Worm (Caenorhabditis elegans) whole organism, late embryonic: ENCODE data around the gene Y46G5A.38.

ENCODE experiments used
- F13H6.1 ChIP-seq: sonication (generic microtip); optimal IDR thresholded peaks from 2 replicates; lab custom pipeline; 2016; ENCODE audit warnings: missing genetic modification characterization, missing compliant biosample characterization
- Y22D7AL.16 ChIP-seq: sonication (generic microtip); optimal IDR thresholded peaks from 2 replicates; lab custom pipeline; 2016; ENCODE audit warnings: missing genetic modification characterization, missing compliant biosample characterization
- ceh-14 ChIP-seq: sonication (generic microtip); optimal IDR thresholded peaks from 2 replicates; lab custom pipeline; 2016; ENCODE audit warnings: missing genotype, missing genetic modification characterization, missing compliant biosample characterization
- ceh-18 ChIP-seq: sonication (generic microtip); optimal IDR thresholded peaks from 2 replicates; lab custom pipeline; 2016; ENCODE audit warnings: missing genetic modification characterization, missing compliant biosample characterization
- ceh-2 ChIP-seq: sonication (generic microtip); optimal IDR thresholded peaks from 2 replicates; lab custom pipeline; 2016; ENCODE audit warnings: missing genotype, missing genetic modification characterization, missing compliant biosample characterization
- ceh-24 ChIP-seq: sonication (generic microtip); optimal IDR thresholded peaks from 2 replicates; lab custom pipeline; 2016; ENCODE audit warnings: mild to moderate bottlenecking, missing genetic modification characterization, missing compliant biosample characterization
- ceh-30 ChIP-seq: fragments of 150-350 bp; optimal IDR thresholded peaks from 2 replicates; lab custom pipeline; 2014; ENCODE audit warnings: missing biosample characterization, missing genetic modification characterization
- ceh-31 ChIP-seq: sonication (generic microtip); optimal IDR thresholded peaks from 2 replicates; lab custom pipeline; 2016; ENCODE audit warnings: missing genetic modification characterization, missing compliant biosample characterization
- ceh-45 ChIP-seq: fragments of 200-800 bp; sonication (Bioruptor generic); IDR thresholded peaks from 2 replicates; pipeline ENCODE4 v1.3.6; 2022; ENCODE audit warnings: missing genetic modification reagents, missing genetic modification characterization, missing compliant biosample characterization
- ceh-48 ChIP-seq: sonication (generic microtip); optimal IDR thresholded peaks from 2 replicates; lab custom pipeline; 2016; ENCODE audit warnings: missing genetic modification characterization, inconsistent platforms, missing compliant biosample characterization
- che-1 ChIP-seq: sonication (generic microtip); optimal IDR thresholded peaks from 2 replicates; lab custom pipeline; 2016; ENCODE audit warnings: mild to moderate bottlenecking, missing genetic modification characterization, missing compliant biosample characterization
- dve-1 ChIP-seq: sonication (generic microtip); optimal IDR thresholded peaks from 2 replicates; lab custom pipeline; 2017; ENCODE audit warnings: antibody characterized with exemption, mild to moderate bottlenecking, missing genetic modification characterization, missing compliant biosample characterization
- elt-2 ChIP-seq: sonication (generic microtip); optimal IDR thresholded peaks from 2 replicates; lab custom pipeline; 2016; ENCODE audit warnings: missing genetic modification reagents, missing genetic modification characterization, missing compliant biosample characterization
- eyg-1 ChIP-seq: sonication (generic microtip); optimal IDR thresholded peaks from 2 replicates; lab custom pipeline; 2016; ENCODE audit warnings: missing genotype, missing genetic modification characterization, missing compliant biosample characterization
- hlh-13 ChIP-seq: fragments of 200-800 bp; sonication (Bioruptor generic); optimal IDR thresholded peaks from 2 replicates; lab custom pipeline; 2018; ENCODE audit warnings: mild to moderate bottlenecking, missing genetic modification characterization, missing compliant biosample characterization
- hlh-15 ChIP-seq: sonication (generic microtip); optimal IDR thresholded peaks from 2 replicates; lab custom pipeline; 2016; ENCODE audit warnings: missing genetic modification characterization, missing compliant biosample characterization
- hlh-30 ChIP-seq: sonication (generic microtip); optimal IDR thresholded peaks from 2 replicates; lab custom pipeline; 2017; ENCODE audit warnings: antibody characterized with exemption, missing genetic modification characterization, missing compliant biosample characterization; ENCODE audit not compliant: insufficient read depth
- hlh-6 ChIP-seq: sonication (generic microtip); optimal IDR thresholded peaks from 2 replicates; lab custom pipeline; 2016; ENCODE audit warnings: missing genotype, missing genetic modification characterization, missing compliant biosample characterization
- nfya-1 ChIP-seq: sonication (generic microtip); optimal IDR thresholded peaks from 2 replicates; lab custom pipeline; 2017; ENCODE audit warnings: missing genetic modification characterization, mild to moderate bottlenecking, missing compliant biosample characterization, antibody characterized with exemption, moderate library complexity
- npax-4 ChIP-seq: sonication (generic microtip); optimal IDR thresholded peaks from 2 replicates; lab custom pipeline; 2016; ENCODE audit warnings: missing genetic modification characterization, missing compliant biosample characterization
- odd-2 ChIP-seq: sonication (generic microtip); optimal IDR thresholded peaks from 2 replicates; lab custom pipeline; 2017; ENCODE audit warnings: antibody characterized with exemption, mild to moderate bottlenecking, missing genetic modification characterization, missing compliant biosample characterization
- pat-9 ChIP-seq: fragments of 200-800 bp; sonication (Bioruptor generic); optimal IDR thresholded peaks from 2 replicates; lab custom pipeline; 2018; ENCODE audit warnings: mild to moderate bottlenecking, missing genetic modification characterization, moderate library complexity, missing compliant biosample characterization
- pax-1 ChIP-seq: fragments of 150-350 bp; optimal IDR thresholded peaks from 2 replicates; lab custom pipeline; 2014; ENCODE audit warnings: missing biosample characterization, missing genetic modification characterization
- pqm-1 ChIP-seq: sonication (generic microtip); optimal IDR thresholded peaks from 2 replicates; lab custom pipeline; 2016; ENCODE audit warnings: missing genetic modification characterization, missing compliant biosample characterization
- pros-1 ChIP-seq: fragments of 150-350 bp; optimal IDR thresholded peaks from 2 replicates; lab custom pipeline; 2014; ENCODE audit warnings: missing biosample characterization, missing genetic modification reagents, missing genetic modification characterization
- ref-2 ChIP-seq: sonication (generic microtip); optimal IDR thresholded peaks from 2 replicates; lab custom pipeline; 2016; ENCODE audit warnings: missing genetic modification characterization, missing compliant biosample characterization
- rnt-1 ChIP-seq: sonication (generic microtip); optimal IDR thresholded peaks from 2 replicates; lab custom pipeline; 2016; ENCODE audit warnings: missing genetic modification characterization, missing compliant biosample characterization
- sdc-2 ChIP-seq: sonication (generic microtip); optimal IDR thresholded peaks from 2 replicates; lab custom pipeline; 2016; ENCODE audit warnings: missing genotype, missing genetic modification characterization, missing compliant biosample characterization
- sox-2 ChIP-seq: fragments of 200-800 bp; sonication (Bioruptor generic); IDR thresholded peaks from 2 replicates; pipeline ENCODE4 v1.3.6; 2022; ENCODE audit warnings: missing genetic modification reagents, missing genetic modification characterization, missing compliant biosample characterization
- syd-9 ChIP-seq: sonication (generic microtip); optimal IDR thresholded peaks from 2 replicates; lab custom pipeline; 2016; ENCODE audit warnings: mild to moderate bottlenecking, missing genetic modification characterization, moderate library complexity, missing compliant biosample characterization
- tbx-7 ChIP-seq: sonication (generic microtip); optimal IDR thresholded peaks from 2 replicates; lab custom pipeline; 2016; ENCODE audit warnings: missing genotype, missing genetic modification characterization, missing compliant biosample characterization
- ttx-3 ChIP-seq: sonication (generic microtip); optimal IDR thresholded peaks from 2 replicates; lab custom pipeline; 2016; ENCODE audit warnings: missing genetic modification reagents, missing genetic modification characterization, missing compliant biosample characterization
- unc-42 ChIP-seq: sonication (generic microtip); optimal IDR thresholded peaks from 2 replicates; lab custom pipeline; 2016; ENCODE audit warnings: missing genotype, missing genetic modification characterization, missing compliant biosample characterization
- unc-55 ChIP-seq: sonication (generic microtip); optimal IDR thresholded peaks from 2 replicates; lab custom pipeline; 2017; ENCODE audit warnings: missing biosample characterization, missing genetic modification reagents, missing genetic modification characterization
- unc-86 ChIP-seq: sonication (generic microtip); optimal IDR thresholded peaks from 2 replicates; lab custom pipeline; 2016; ENCODE audit warnings: missing genetic modification characterization, missing compliant biosample characterization

Y46G5A.38 gene

DNA sequence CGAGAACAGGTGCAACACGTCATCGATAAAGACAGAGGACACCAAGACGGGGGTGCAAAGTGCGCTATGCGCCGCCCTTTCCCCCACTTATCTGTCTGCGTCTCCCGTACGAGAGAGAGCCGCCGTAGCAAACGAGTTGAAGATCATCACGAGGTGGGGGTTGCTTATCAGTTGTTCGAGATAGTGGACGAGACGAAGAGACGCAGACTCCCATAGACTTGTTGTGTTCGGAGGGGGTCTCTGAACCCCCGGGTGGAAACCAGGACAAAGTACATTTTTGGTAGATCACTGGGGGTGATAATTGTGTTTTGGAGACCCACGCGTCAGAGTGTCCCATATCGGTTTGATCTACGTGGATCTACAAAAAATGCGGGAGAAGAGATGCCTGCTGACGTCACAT, 28.0 kb upstream of the Y46G5A.38 start (continued):
- TF ChIP-seq hlh-15 (no peak), unc-55 (GFP tag; lab: Kevin White, UChicago) (peak; percentile 13), ceh-18 (tag; lab: Kevin White, UChicago) (peak; percentile 66), sox-2 (no peak), sdc-2 (no peak), ceh-30 (tag; lab: Kevin White, UChicago) (no peak), pqm-1 (tag; lab: Kevin White, UChicago) (peak; percentile 10), elt-2 (tag; lab: Kevin White, UChicago) (peak; percentile 72), ceh-14 (tag; lab: Kevin White, UChicago) (peak; percentile 21), Y22D7AL.16 (tag; lab: Kevin White, UChicago) (no peak), ceh-2 (tag; lab: Kevin White, UChicago) (no peak), syd-9 (tag; lab: Kevin White, UChicago) (no peak), unc-42 (tag; lab: Kevin White, UChicago) (no peak), F13H6.1 (tag; lab: Kevin White, UChicago) (no peak), odd-2 (tag; lab: Kevin White, UChicago) (peak; percentile 7), unc-86 (no peak), ceh-45 (GFP tag; lab: Robert Waterston, UW) (no peak), rnt-1 (peak; percentile 55), hlh-30 (tag; lab: Kevin White, UChicago) (peak; percentile 90), pros-1 (tag; lab: Kevin White, UChicago) (no peak), eyg-1 (tag; lab: Kevin White, UChicago) (no peak), ceh-31 (tag; lab: Kevin White, UChicago) (peak; percentile 40), pat-9 (tag; lab: Kevin White, UChicago) (no peak), npax-4 (no peak), tbx-7 (tag; lab: Kevin White, UChicago) (no peak)

DNA sequence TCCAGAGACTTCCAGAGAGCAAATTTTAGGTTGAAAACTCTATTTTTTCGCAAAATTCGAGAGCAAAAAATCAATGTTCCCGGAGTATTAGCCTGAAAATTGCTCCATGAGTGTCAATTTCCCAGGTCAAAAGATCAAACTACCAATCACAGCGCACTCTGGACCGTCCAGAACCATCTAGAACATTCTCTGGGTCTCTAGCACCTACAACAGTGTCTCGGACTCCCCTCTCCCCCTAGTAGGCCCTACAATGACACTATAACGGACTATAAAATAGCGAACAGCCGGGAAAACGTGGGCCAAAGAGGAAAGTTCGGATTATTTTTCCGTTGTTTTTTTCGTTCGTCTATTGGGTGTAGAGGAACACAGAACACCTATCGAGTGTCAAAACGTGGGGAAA, 27.5 kb upstream of the Y46G5A.38 start:
- TF ChIP-seq hlh-15 (no peak), hlh-30 (tag; lab: Kevin White, UChicago) (no peak), unc-86 (no peak), dve-1 (tag; lab: Kevin White, UChicago) (no peak), che-1 (tag; lab: Kevin White, UChicago) (no peak), hlh-6 (no peak), ceh-24 (no peak)

DNA sequence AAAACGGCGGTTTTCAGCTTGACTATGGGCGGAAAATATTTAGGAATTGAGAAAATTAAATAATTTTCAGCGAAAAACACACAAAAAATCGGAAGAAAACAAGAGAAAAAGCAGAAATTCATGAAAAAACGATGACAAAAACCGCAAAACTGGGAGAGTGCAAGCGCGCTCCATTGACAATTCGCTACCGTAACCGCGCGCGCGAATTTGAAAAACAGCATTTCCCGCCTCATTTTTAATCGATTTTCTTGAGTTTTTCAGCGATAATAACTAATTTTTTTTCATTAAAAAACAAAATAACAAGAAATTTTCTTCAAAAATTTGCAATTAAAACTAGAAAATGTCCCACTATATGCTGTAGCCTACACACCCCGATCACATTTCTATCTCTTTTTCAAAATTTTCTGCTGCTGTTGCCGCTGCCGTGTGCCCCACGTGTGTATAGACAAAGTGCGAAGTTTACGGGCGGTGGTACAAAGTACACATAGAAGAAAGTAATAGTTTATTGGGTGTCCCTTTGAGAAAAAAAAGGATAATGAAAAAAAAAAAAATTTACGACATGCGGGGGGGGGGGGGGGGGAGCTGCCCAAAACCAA, 26.8 kb upstream of the Y46G5A.38 start:
- TF ChIP-seq rnt-1 = peak; percentile 24
- no peak for TF ChIP-seq unc-55 (GFP tag; lab: Kevin White, UChicago)
- TF ChIP-seq ceh-48 = no peak
- TF ChIP-seq unc-42 (tag; lab: Kevin White, UChicago) = no peak
- TF ChIP-seq nfya-1 (tag; lab: Kevin White, UChicago) = peak; percentile 2
- TF ChIP-seq pax-1 = no peak

DNA sequence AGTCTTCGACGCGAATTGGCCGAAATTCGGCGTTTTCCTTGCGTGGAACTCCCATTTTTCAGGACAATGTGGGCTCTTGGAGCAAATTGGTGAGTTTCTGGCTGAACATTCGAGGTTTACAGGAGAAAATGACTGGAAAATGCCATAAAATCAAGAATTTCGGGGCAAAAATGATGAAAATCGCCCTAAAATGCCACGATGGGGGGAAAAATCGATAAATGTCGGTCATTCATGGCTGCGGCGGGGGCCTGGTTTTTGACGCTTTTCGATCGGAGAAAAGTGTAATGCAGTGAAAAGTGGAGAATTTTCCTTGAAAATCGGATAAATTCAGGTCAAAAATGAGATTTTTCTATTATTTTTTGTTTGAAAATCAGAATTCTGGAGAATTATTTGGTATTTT, 21.7 kb upstream of the Y46G5A.38 start, which contains the start of the genes Y46G5A.18 and Y46G5A.47:
Gene Y46G5A.18 (minus strand): TSS at position 101 of the 400 bp plus-strand sequence.
Gene Y46G5A.47 (minus strand): TSS at position 146 of the 400 bp plus-strand sequence.
- TF ChIP-seq ceh-48 (peak; percentile 64), hlh-13 (GFP tag; lab: Kevin White, UChicago) (no peak)

DNA sequence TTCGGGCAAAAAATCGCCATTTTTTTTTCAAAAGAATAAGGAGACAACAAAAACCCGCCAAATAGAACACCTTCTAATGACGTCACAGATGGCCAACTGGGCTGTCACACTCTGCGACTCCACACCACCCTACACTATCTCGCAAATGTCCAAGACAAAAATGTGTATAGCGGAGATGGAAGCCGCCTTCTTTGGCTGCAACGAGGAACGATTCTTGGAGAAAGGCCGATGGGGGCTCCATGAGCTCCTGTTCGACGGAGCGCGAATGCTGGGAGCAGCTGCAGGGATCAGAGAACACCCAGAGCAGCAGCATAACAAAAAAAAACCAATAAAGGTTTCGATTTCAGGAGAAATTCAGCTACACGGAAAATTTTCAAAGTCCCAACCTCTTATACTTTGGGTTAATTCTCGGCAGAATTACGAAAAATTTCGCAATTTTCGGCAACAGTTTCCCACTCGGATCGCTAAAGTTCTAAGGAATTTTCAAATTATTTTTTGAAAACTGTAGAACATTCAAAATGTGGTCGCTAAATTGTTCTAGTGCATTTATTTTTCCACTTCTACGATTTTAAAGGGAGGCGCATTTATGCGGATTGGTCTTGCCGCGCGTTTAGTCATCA, 21.0 kb upstream of the Y46G5A.38 start:
- TF ChIP-seq ttx-3 (tag; lab: Kevin White, UChicago) (no peak), sox-2 (peak; percentile 16; the same call in 1 of the 2 replicates), unc-42 (tag; lab: Kevin White, UChicago) (peak; percentile 10), ref-2 (tag; lab: Kevin White, UChicago) (peak; percentile 51), hlh-6 (peak; percentile 60), unc-55 (GFP tag; lab: Kevin White, UChicago) (no peak), ceh-31 (tag; lab: Kevin White, UChicago) (peak; percentile 39), nfya-1 (tag; lab: Kevin White, UChicago) (peak; percentile 30)
